Fruit fly (Drosophila melanogaster): ENCODE measurements around the gene bel.

The bel gene

DNA sequence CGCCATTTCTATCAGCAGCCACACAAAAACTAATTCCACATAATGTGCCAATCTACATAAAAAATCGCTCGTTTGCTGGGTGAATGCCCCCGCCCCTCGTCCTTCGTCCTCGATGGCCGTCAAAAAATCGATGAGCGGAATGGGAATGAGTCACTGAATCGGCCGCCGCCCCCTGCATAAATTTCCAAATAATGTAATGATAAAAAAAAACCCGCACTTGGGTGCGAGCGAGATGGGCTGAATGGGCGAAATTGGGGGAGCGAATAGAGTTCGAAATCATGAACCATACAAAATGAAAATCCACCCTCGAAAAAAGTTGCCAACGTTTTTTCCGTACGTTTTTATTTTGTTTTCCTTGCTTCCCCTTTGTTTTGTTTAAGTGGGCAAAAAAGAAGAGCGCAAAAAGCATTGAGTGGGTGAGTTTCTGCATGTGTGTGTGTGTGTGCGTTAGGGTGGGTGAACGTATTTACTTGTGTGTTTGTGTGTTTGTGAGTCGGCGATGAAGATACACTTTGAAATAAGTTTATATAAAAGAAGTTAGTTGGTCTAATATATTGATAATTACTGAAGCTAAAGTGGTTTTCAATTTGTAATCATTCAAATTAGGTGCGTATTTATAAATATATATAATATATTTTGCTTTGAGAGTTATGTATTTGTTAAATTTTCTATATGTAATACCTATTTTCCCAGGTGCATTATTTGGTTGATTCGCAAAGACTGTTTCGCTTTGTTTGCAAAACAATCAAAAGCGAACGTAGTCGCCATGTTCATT, 44.9 kb upstream of the bel start (continued):
- TF ChIP-seq ci (GFP tag; IDR thresholded peaks at IDR 0.05) (no peak), esg (GFP tag; conservative IDR thresholded peaks at IDR 0.05) (no peak), aop (GFP tag; IDR thresholded peaks at IDR 0.05) (no peak), CG11504 (tag; optimal IDR thresholded peaks at IDR 0.05) (no peak), disco-r (GFP tag; optimal IDR thresholded peaks at IDR 0.05) (no peak), cad (GFP tag; optimal IDR thresholded peaks at IDR 0.05) (no peak), ewg (GFP tag; optimal IDR thresholded peaks at IDR 0.05) (no peak), MBD-R2 (GFP tag; IDR thresholded peaks at IDR 0.05) (no peak), cg (GFP tag; optimal IDR thresholded peaks at IDR 0.05) (peak; percentile 59), CG7745 (tag; optimal IDR thresholded peaks at IDR 0.05) (no peak), org-1 (GFP tag; optimal IDR thresholded peaks at IDR 0.05) (no peak), prd (optimal IDR thresholded peaks at IDR 0.05) (no peak), prd (GFP tag; IDR thresholded peaks at IDR 0.05) (no peak), Nf-YC (tag; optimal IDR thresholded peaks at IDR 0.05) (peak; percentile 91), Ravus (GFP tag; IDR thresholded peaks at IDR 0.05) (no peak), hb (GFP tag; IDR thresholded peaks at IDR 0.05; ENCODE audit: partially characterized antibody) (0 out of 3 replicates have a peak, but pooled peaks have one; percentile 21), CG5245 (GFP tag; optimal IDR thresholded peaks at IDR 0.05) (no peak), CG31365 (tag; optimal IDR thresholded peaks at IDR 0.05) (no peak), Hand (GFP tag; optimal IDR thresholded peaks at IDR 0.05) (peak; percentile 10), zfh2 (GFP tag; optimal IDR thresholded peaks at IDR 0.05) (no peak), bsh (GFP tag; optimal IDR thresholded peaks at IDR 0.05) (peak in 1 of 2 experiments; percentile 21), CG12391 (tag; optimal IDR thresholded peaks at IDR 0.05) (peak; percentile 1), CG6813 (GFP tag; optimal IDR thresholded peaks at IDR 0.05) (no peak), Bteb2 (GFP tag; optimal IDR thresholded peaks at IDR 0.05) (no peak), onecut (GFP tag; IDR thresholded peaks at IDR 0.05) (peak; percentile 97), amos (GFP tag; IDR thresholded peaks at IDR 0.05; ENCODE audit: partially characterized antibody) (no peak), CG32532 (GFP tag; IDR thresholded peaks at IDR 0.05) (no peak), Doc3 (GFP tag; IDR thresholded peaks at IDR 0.05; ENCODE audit: partially characterized antibody) (no peak), da (GFP tag; optimal IDR thresholded peaks at IDR 0.05) (no peak), CG9876 (GFP tag; optimal IDR thresholded peaks at IDR 0.05) (no peak), wek (GFP tag; optimal IDR thresholded peaks at IDR 0.05) (no peak), CG3838 (GFP tag; optimal IDR thresholded peaks at IDR 0.05) (no peak), yki (optimal IDR thresholded peaks at IDR 0.05) (no peak), Blimp-1 (GFP tag; optimal IDR thresholded peaks at IDR 0.05) (no peak), Hr39 (optimal IDR thresholded peaks at IDR 0.05) (no peak), CG5180 (GFP tag; optimal IDR thresholded peaks at IDR 0.05) (no peak), repo (GFP tag; optimal IDR thresholded peaks at IDR 0.05) (no peak), CG31224 (GFP tag; IDR thresholded peaks at IDR 0.05) (no peak), CrebB (tag; optimal IDR thresholded peaks at IDR 0.05) (no peak), CG16815 (GFP tag; optimal IDR thresholded peaks at IDR 0.05) (no peak), CG13296 (GFP tag; optimal IDR thresholded peaks at IDR 0.05) (no peak), chm (GFP tag; IDR thresholded peaks at IDR 0.05) (no peak), Nf-YA (GFP tag; IDR thresholded peaks at IDR 0.05) (no peak), CG17328 (GFP tag; IDR thresholded peaks at IDR 0.05) (no peak), lmd (GFP tag; IDR thresholded peaks at IDR 0.05) (no peak), Six4 (GFP tag; optimal IDR thresholded peaks at IDR 0.05) (no peak), CG6854 (GFP tag; optimal IDR thresholded peaks at IDR 0.05) (no peak), HLHmδ (GFP tag; optimal IDR thresholded peaks at IDR 0.05) (no peak), sug (tag; optimal IDR thresholded peaks at IDR 0.05) (no peak), CG18599 (GFP tag; optimal IDR thresholded peaks at IDR 0.05) (peak; percentile 17), Ets97D (GFP tag; optimal IDR thresholded peaks at IDR 0.05) (no peak)
